Worm (Caenorhabditis elegans) whole organism, midembryonic: ENCODE measurements around the gene mrpl-50.

Experiments used
- T22C8.4 ChIP-seq: fragments of 200-800 bp; sonication (Bioruptor generic); IDR thresholded peaks from 2 replicates; pipeline ENCODE4 v1.3.6; 2022; ENCODE audit warnings: missing genetic modification characterization, missing compliant biosample characterization
- klf-2 ChIP-seq: fragments of 200-800 bp; sonication (Bioruptor generic); conservative IDR thresholded peaks from 2 replicates; pipeline ENCODE4 v1.3.6; 2022; ENCODE audit warnings: missing genetic modification reagents, missing genetic modification characterization, missing compliant biosample characterization
- ztf-29 ChIP-seq: fragments of 200-800 bp; sonication (Bioruptor generic); IDR thresholded peaks from 2 replicates; pipeline ENCODE4 v1.3.6; 2022; ENCODE audit warnings: missing genetic modification reagents, missing genetic modification characterization, missing compliant biosample characterization

- TF ChIP-seq T22C8.4 (no peak), ztf-29 (no peak), klf-2 (GFP tag; lab: Robert Waterston, UW) (no peak)
Measured at ce11 chrII:8917339-8917738, 12.3 kb upstream of the mrpl-50 start.
